Fruit fly (Drosophila melanogaster): ENCODE measurements around the gene Sh3beta.

Gene Sh3beta

DNA sequence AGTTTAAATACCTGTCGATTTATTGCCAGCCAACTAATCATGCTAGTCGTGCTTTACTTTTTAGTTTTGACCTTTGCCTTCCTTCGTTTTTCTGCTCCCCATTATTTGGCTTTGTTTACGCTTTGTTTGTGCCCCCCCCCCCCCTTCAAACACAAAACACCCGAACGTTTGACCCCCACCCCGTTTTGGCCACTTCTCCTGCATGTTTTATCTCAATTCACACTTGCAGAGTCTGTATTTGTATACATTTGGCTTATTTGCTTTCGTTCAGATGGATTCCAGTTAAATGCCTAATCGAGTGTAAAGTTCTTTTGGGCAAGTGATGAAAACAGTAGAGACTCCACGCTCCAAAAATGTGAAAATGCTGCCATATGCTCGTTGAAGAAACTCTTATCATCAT, 19.7 kb downstream of the Sh3beta start (continued):
- TF ChIP-seq CG6813 (GFP tag; optimal IDR thresholded peaks at IDR 0.05): peak; percentile 23
- no peak for TF ChIP-seq CG18764 (GFP tag; optimal IDR thresholded peaks at IDR 0.05)
- peak; percentile 57 for TF ChIP-seq lab (GFP tag; optimal IDR thresholded peaks at IDR 0.05)
- no peak for TF ChIP-seq D (optimal IDR thresholded peaks at IDR 0.05)
- TF ChIP-seq D (GFP tag; optimal IDR thresholded peaks at IDR 0.05): no peak
- no peak for TF ChIP-seq CG4360 (GFP tag; IDR thresholded peaks at IDR 0.05)
- no peak for TF ChIP-seq CG11247 (GFP tag; IDR thresholded peaks at IDR 0.05)
- TF ChIP-seq ranshi (GFP tag; IDR thresholded peaks at IDR 0.05): no peak
- no peak for TF ChIP-seq CG6791 (GFP tag; IDR thresholded peaks at IDR 0.05; ENCODE audit: partially characterized antibody)
- TF ChIP-seq Trl (optimal IDR thresholded peaks at IDR 0.05): no peak
- TF ChIP-seq Trl (GFP tag; optimal IDR thresholded peaks at IDR 0.05): no peak
- TF ChIP-seq CG14014 (GFP tag; IDR thresholded peaks at IDR 0.05): no peak
- no peak for TF ChIP-seq CG5953 (GFP tag; IDR thresholded peaks at IDR 0.05)
- TF ChIP-seq seq (GFP tag; IDR thresholded peaks at IDR 0.05): no peak
- TF ChIP-seq CG9437 (GFP tag; optimal IDR thresholded peaks at IDR 0.05): no peak
- no peak for TF ChIP-seq slp2 (GFP tag; optimal IDR thresholded peaks at IDR 0.05)
- no peak for TF ChIP-seq fd64A (GFP tag; optimal IDR thresholded peaks at IDR 0.05)
- TF ChIP-seq toy (GFP tag; IDR thresholded peaks at IDR 0.05): no peak
- TF ChIP-seq CG17829 (tag; optimal IDR thresholded peaks at IDR 0.05): no peak
- TF ChIP-seq CG6654 (GFP tag; optimal IDR thresholded peaks at IDR 0.05): no peak
- no peak for TF ChIP-seq CoRest (tag; optimal IDR thresholded peaks at IDR 0.05)
- TF ChIP-seq CG32532 (GFP tag; IDR thresholded peaks at IDR 0.05): no peak
- TF ChIP-seq NC2β (GFP tag; optimal IDR thresholded peaks at IDR 0.05): no peak
- TF ChIP-seq CG1792 (GFP tag; optimal IDR thresholded peaks at IDR 0.05): no peak
- peak; percentile 19 for TF ChIP-seq kah (GFP tag; optimal IDR thresholded peaks at IDR 0.05)
- TF ChIP-seq CG13624 (GFP tag; optimal IDR thresholded peaks at IDR 0.05): no peak
- no peak for TF ChIP-seq Max (GFP tag; optimal IDR thresholded peaks at IDR 0.05)
- TF ChIP-seq grn (GFP tag; optimal IDR thresholded peaks at IDR 0.05): no peak
- TF ChIP-seq Atf3 (GFP tag; optimal IDR thresholded peaks at IDR 0.05): no peak
- TF ChIP-seq BtbVII (GFP tag; optimal IDR thresholded peaks at IDR 0.05): peak; percentile 24
- TF ChIP-seq CG1647 (GFP tag; optimal IDR thresholded peaks at IDR 0.05): no peak
- TF ChIP-seq CG1233 (GFP tag; optimal IDR thresholded peaks at IDR 0.05): peak; percentile 18
- TF ChIP-seq zf30C (GFP tag; optimal IDR thresholded peaks at IDR 0.05): no peak
- TF ChIP-seq Lhr (GFP tag; optimal IDR thresholded peaks at IDR 0.05): no peak
- no peak for TF ChIP-seq Kr (GFP tag; optimal IDR thresholded peaks at IDR 0.05)
- no peak for TF ChIP-seq jing (GFP tag; optimal IDR thresholded peaks at IDR 0.05)
- no peak for TF ChIP-seq wdn (GFP tag; IDR thresholded peaks at IDR 0.05)
- TF ChIP-seq CG1832 (GFP tag; optimal IDR thresholded peaks at IDR 0.05): no peak
- peak; percentile 21 for TF ChIP-seq twi (tag; optimal IDR thresholded peaks at IDR 0.05)
- no peak for TF ChIP-seq CG8924 (tag; optimal IDR thresholded peaks at IDR 0.05)
- no peak for TF ChIP-seq CG16863 (GFP tag; optimal IDR thresholded peaks at IDR 0.05)
- no peak for TF ChIP-seq CG5245 (GFP tag; optimal IDR thresholded peaks at IDR 0.05)
- TF ChIP-seq CG7745 (tag; optimal IDR thresholded peaks at IDR 0.05): no peak
- no peak for TF ChIP-seq CG7786 (GFP tag; optimal IDR thresholded peaks at IDR 0.05)
- no peak for TF ChIP-seq C15 (GFP tag; IDR thresholded peaks at IDR 0.05)
- TF ChIP-seq CG11504 (tag; optimal IDR thresholded peaks at IDR 0.05): no peak
- no peak for TF ChIP-seq CG7372 (GFP tag; IDR thresholded peaks at IDR 0.05)
- TF ChIP-seq Hr78 (GFP tag; optimal IDR thresholded peaks at IDR 0.05): peak in 1 of 2 experiments; percentile 70
- no peak for TF ChIP-seq vvl (GFP tag; IDR thresholded peaks at IDR 0.05)
- no peak for TF ChIP-seq Hey (tag; optimal IDR thresholded peaks at IDR 0.05)
- no peak for TF ChIP-seq nerfin-2 (GFP tag; IDR thresholded peaks at IDR 0.05; ENCODE audit: partially characterized antibody)
- no peak for TF ChIP-seq HLHmδ (GFP tag; optimal IDR thresholded peaks at IDR 0.05)
- peak; percentile 82 for TF ChIP-seq crol (GFP tag; IDR thresholded peaks at IDR 0.05)
